Worm (Caenorhabditis elegans) whole organism, young adult: ENCODE data around the gene F56F10.1.

Experiments
- D2030.7 ChIP-seq: fragments of 200-800 bp; sonication (Bioruptor generic); IDR thresholded peaks from 2 replicates; pipeline ENCODE4 v1.3.6; 2022; ENCODE audit warnings: missing genetic modification reagents, missing genetic modification characterization, missing compliant biosample characterization
- F23B12.7 ChIP-seq: sonication (generic microtip); optimal IDR thresholded peaks from 2 replicates; lab custom pipeline; 2017; ENCODE audit warnings: missing genetic modification characterization, mild to moderate bottlenecking, missing compliant biosample characterization, antibody characterized with exemption, moderate library complexity; ENCODE audit not compliant: insufficient read depth
- F33H1.4 ChIP-seq: fragments of 200-800 bp; sonication (Bioruptor generic); IDR thresholded peaks from 2 replicates; pipeline ENCODE4 v1.3.6; 2022; ENCODE audit warnings: missing genetic modification reagents, missing genetic modification characterization, missing compliant biosample characterization
- F49E8.2 ChIP-seq: sonication (generic microtip); optimal IDR thresholded peaks from 3 replicates; lab custom pipeline; 2017; ENCODE audit warnings: missing genetic modification characterization, mild to moderate bottlenecking, missing compliant biosample characterization, antibody characterized with exemption, moderate library complexity; ENCODE audit not compliant: insufficient read depth
- F52B5.7 ChIP-seq: sonication (generic microtip); optimal IDR thresholded peaks from 2 replicates; lab custom pipeline; 2016; ENCODE audit warnings: mild to moderate bottlenecking, missing genetic modification characterization, missing compliant biosample characterization
- F57A8.1 ChIP-seq: fragments of 200-800 bp; sonication (Bioruptor generic); optimal IDR thresholded peaks from 2 replicates; lab custom pipeline; 2018; ENCODE audit warnings: mild to moderate bottlenecking, missing genetic modification characterization, moderate library complexity, missing compliant biosample characterization
- T07F8.4 ChIP-seq: sonication (generic microtip); optimal IDR thresholded peaks from 2 replicates; lab custom pipeline; 2016; ENCODE audit warnings: mild to moderate bottlenecking, missing genetic modification characterization, moderate library complexity, missing compliant biosample characterization
- Y53G8AR.9 ChIP-seq: fragments of 200-800 bp; sonication (Bioruptor generic); conservative IDR thresholded peaks from 2 replicates; pipeline ENCODE4 v1.3.6; 2022; ENCODE audit warnings: missing genetic modification reagents, missing genetic modification characterization, missing compliant biosample characterization
- Y56A3A.18 ChIP-seq: fragments of 200-800 bp; sonication (Bioruptor generic); IDR thresholded peaks from 2 replicates; pipeline ENCODE4 v1.3.6; 2022; ENCODE audit warnings: missing genetic modification reagents, missing genetic modification characterization, missing compliant biosample characterization
- Y67H2A.10 ChIP-seq: fragments of 200-800 bp; sonication (Bioruptor generic); conservative IDR thresholded peaks from 2 replicates; pipeline ENCODE4 v1.3.6; 2022; ENCODE audit warnings: missing genetic modification reagents, missing genetic modification characterization, missing compliant biosample characterization
- athp-1 ChIP-seq: sonication (generic microtip); optimal IDR thresholded peaks from 2 replicates; lab custom pipeline; 2017; ENCODE audit warnings: mild to moderate bottlenecking, missing genetic modification characterization, missing compliant biosample characterization
- attf-5 ChIP-seq: fragments of 200-800 bp; sonication (Bioruptor generic); optimal IDR thresholded peaks from 2 replicates; lab custom pipeline; 2018; ENCODE audit warnings: mild to moderate bottlenecking, missing genetic modification characterization, missing compliant biosample characterization
- attf-6 ChIP-seq: fragments of 200-800 bp; sonication (Bioruptor generic); IDR thresholded peaks from 2 replicates; pipeline ENCODE4 v1.3.6; 2022; ENCODE audit warnings: missing genetic modification reagents, missing genetic modification characterization, missing compliant biosample characterization
- cebp-1 ChIP-seq, 2 experiments: fragments of 200-800 bp in 1 of 2; sonication (Bioruptor generic) in 1 of 2; sonication (generic microtip) in 1 of 2; IDR thresholded peaks in 1 of 2; optimal IDR thresholded peaks in 1 of 2; 2 replicates each; pipeline versions ENCODE4 v1.3.6 to Lab custom; 2017 to 2022; ENCODE audit warnings: missing compliant biosample characterization in 2 of 2, missing genetic modification characterization in 2 of 2, mild to moderate bottlenecking in 1 of 2, missing genetic modification reagents in 1 of 2, moderate library complexity in 1 of 2
- hlh-12 ChIP-seq: sonication (generic microtip); optimal IDR thresholded peaks from 2 replicates; lab custom pipeline; 2016; ENCODE audit warnings: missing genetic modification characterization, missing compliant biosample characterization
- hlh-26 ChIP-seq: fragments of 200-800 bp; sonication (Bioruptor generic); conservative IDR thresholded peaks from 2 replicates; pipeline ENCODE4 v1.3.6; 2022; ENCODE audit warnings: missing genetic modification reagents, missing genetic modification characterization, missing compliant biosample characterization
- hsf-1 ChIP-seq: fragments of 200-800 bp; sonication (Bioruptor generic); IDR thresholded peaks from 2 replicates; pipeline ENCODE4 v1.3.6; 2022; ENCODE audit warnings: missing genetic modification reagents, missing genetic modification characterization, missing compliant biosample characterization
- lag-1 ChIP-seq: fragments of 200-800 bp; sonication (Bioruptor generic); IDR thresholded peaks from 2 replicates; pipeline ENCODE4 v1.3.6; 2022; ENCODE audit warnings: missing genetic modification reagents, missing genetic modification characterization, missing compliant biosample characterization
- let-607 ChIP-seq, 2 experiments: fragments of 200-800 bp in 1 of 2; sonication (Bioruptor generic) in 1 of 2; sonication (generic microtip) in 1 of 2; optimal IDR thresholded peaks; 2 replicates each; lab custom pipeline; 2016 to 2018; ENCODE audit warnings: mild to moderate bottlenecking in 2 of 2, missing compliant biosample characterization in 2 of 2, missing genetic modification characterization in 2 of 2, moderate library complexity in 2 of 2, missing genotype in 1 of 2
- lsy-27 ChIP-seq: sonication (generic microtip); optimal IDR thresholded peaks from 2 replicates; lab custom pipeline; 2017; ENCODE audit warnings: missing genetic modification characterization, mild to moderate bottlenecking, missing compliant biosample characterization, antibody characterized with exemption, missing genotype, borderline replicate concordance; ENCODE audit not compliant: insufficient read depth
- madf-10 ChIP-seq: sonication (generic microtip); optimal IDR thresholded peaks from 2 replicates; lab custom pipeline; 2016; ENCODE audit warnings: mild to moderate bottlenecking, missing genetic modification characterization, missing compliant biosample characterization
- madf-6 ChIP-seq: fragments of 200-800 bp; sonication (Bioruptor generic); IDR thresholded peaks from 2 replicates; pipeline ENCODE4 v1.3.6; 2022; ENCODE audit warnings: missing genetic modification reagents, missing genetic modification characterization, missing compliant biosample characterization
- mcd-1 ChIP-seq: fragments of 200-800 bp; sonication (Bioruptor generic); IDR thresholded peaks from 2 replicates; pipeline ENCODE4 v1.3.6; 2022; ENCODE audit warnings: missing genetic modification reagents, missing genetic modification characterization, missing compliant biosample characterization
- mes-4 ChIP-seq: sonication (generic microtip); optimal IDR thresholded peaks from 2 replicates; lab custom pipeline; 2016; ENCODE audit warnings: missing genotype, missing genetic modification characterization, missing compliant biosample characterization
- mxl-1 ChIP-seq: sonication (generic microtip); optimal IDR thresholded peaks from 2 replicates; lab custom pipeline; 2016; ENCODE audit warnings: missing genetic modification characterization, missing compliant biosample characterization
- nfyb-1 ChIP-seq: fragments of 200-800 bp; sonication (Bioruptor generic); IDR thresholded peaks from 2 replicates; pipeline ENCODE4 v1.3.6; 2022; ENCODE audit warnings: missing genetic modification reagents, missing genetic modification characterization, missing compliant biosample characterization
- nhr-90 ChIP-seq: sonication (generic microtip); optimal IDR thresholded peaks from 2 replicates; lab custom pipeline; 2016; ENCODE audit warnings: missing genotype, mild to moderate bottlenecking, missing genetic modification characterization, missing compliant biosample characterization
- rec-8 ChIP-seq, 2 experiments: sonication (generic microtip); optimal IDR thresholded peaks; 2 replicates each; lab custom pipeline; 2016; ENCODE audit warnings: mild to moderate bottlenecking in 2 of 2, missing genetic modification characterization in 2 of 2, missing genetic modification reagents in 2 of 2, missing genotype in 2 of 2, missing biosample characterization in 1 of 2, missing compliant biosample characterization in 1 of 2, moderate library complexity in 1 of 2
- rpc-1 ChIP-seq, 2 experiments: fragments of 150-350 bp in 1 of 2; sonication (generic microtip) in 1 of 2; optimal IDR thresholded peaks; 2 replicates each; lab custom pipeline; 2014 to 2018; ENCODE audit warnings: missing biosample characterization in 1 of 2, missing genetic modification characterization in 1 of 2, missing genetic modification reagents in 1 of 2, missing genotype in 1 of 2
- snpc-1.3 ChIP-seq: sonication (generic microtip); optimal IDR thresholded peaks from 2 replicates; lab custom pipeline; 2017; ENCODE audit warnings: missing genetic modification characterization, mild to moderate bottlenecking, missing compliant biosample characterization, antibody characterized with exemption, moderate library complexity, missing genotype, missing genetic modification reagents; ENCODE audit not compliant: insufficient read depth
- unc-130 ChIP-seq: sonication (generic microtip); optimal IDR thresholded peaks from 2 replicates; lab custom pipeline; 2016; ENCODE audit warnings: missing genetic modification reagents, missing genetic modification characterization, missing compliant biosample characterization
- ztf-22 ChIP-seq: fragments of 200-800 bp; sonication (Bioruptor generic); optimal IDR thresholded peaks from 2 replicates; lab custom pipeline; 2018; ENCODE audit warnings: mild to moderate bottlenecking, missing genetic modification characterization, moderate library complexity, missing compliant biosample characterization
- ztf-28 ChIP-seq: fragments of 200-800 bp; sonication (Bioruptor generic); IDR thresholded peaks from 2 replicates; pipeline ENCODE4 v1.3.6; 2022; ENCODE audit warnings: missing genetic modification reagents, missing genetic modification characterization, missing compliant biosample characterization

The F56F10.1 gene

DNA sequence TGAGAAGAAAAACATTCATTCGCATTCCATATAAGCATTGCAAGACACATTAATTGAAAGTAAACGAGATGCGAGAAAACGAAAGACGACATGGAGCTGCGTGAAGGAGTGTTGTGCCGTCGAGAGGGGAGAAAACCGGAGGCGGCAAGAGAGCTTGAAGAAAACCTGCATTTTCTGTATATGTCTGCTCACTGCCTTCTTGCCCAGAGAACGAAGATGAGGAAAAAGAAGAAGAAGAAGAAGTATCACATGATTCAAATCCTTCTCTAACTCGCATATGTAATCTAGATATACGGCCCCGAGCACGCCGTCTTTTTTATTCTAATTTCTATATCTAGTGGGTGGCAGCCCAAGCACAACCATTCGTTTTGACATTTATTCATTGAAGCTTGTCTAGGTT lies 37.9 kb downstream of the F56F10.1 start:
- TF ChIP-seq lag-1 (GFP tag; lab: Robert Waterston, UW) (no peak), athp-1 (no peak), mxl-1 (tag; lab: Kevin White, UChicago) (no peak), let-607 (tag; optimal IDR thresholded peaks at IDR 0.05; lab: Kevin White, UChicago) (no peak), hlh-26 (GFP tag; lab: Robert Waterston, UW) (no peak), F23B12.7 (no peak), snpc-1.3 (tag; lab: Kevin White, UChicago) (no peak), cebp-1 (GFP tag; IDR thresholded peaks at IDR 0.05; lab: Robert Waterston, UW) (no peak), cebp-1 (tag; optimal IDR thresholded peaks at IDR 0.05; lab: Kevin White, UChicago) (no peak)

ce11 chrX:912564-912963 lies 40.2 kb downstream of the F56F10.1 start:
- no peak for TF ChIP-seq unc-130 (GFP tag; lab: Kevin White, UChicago)
- TF ChIP-seq mes-4 (tag; lab: Kevin White, UChicago), result no peak
- no peak for TF ChIP-seq F33H1.4 (GFP tag; lab: Robert Waterston, UW)
- no peak for TF ChIP-seq snpc-1.3 (tag; lab: Kevin White, UChicago)
- TF ChIP-seq F52B5.7, result no peak
- TF ChIP-seq attf-5 (GFP tag; lab: Kevin White, UChicago), result no peak
- TF ChIP-seq F49E8.2 (tag; lab: Kevin White, UChicago), result no peak
- TF ChIP-seq madf-6 (GFP tag; lab: Robert Waterston, UW), result no peak
- TF ChIP-seq madf-10, result no peak
- no peak for TF ChIP-seq nfyb-1 (GFP tag; lab: Robert Waterston, UW)
- TF ChIP-seq mcd-1, result no peak
- no peak for TF ChIP-seq nhr-90 (tag; lab: Kevin White, UChicago)
- TF ChIP-seq Y56A3A.18 (GFP tag; lab: Robert Waterston, UW), result no peak
- no peak for TF ChIP-seq ztf-22 (GFP tag; lab: Kevin White, UChicago)
- TF ChIP-seq rpc-1 (optimal IDR thresholded peaks at IDR 0.05; lab: Kevin White, UChicago), result no peak
- no peak for TF ChIP-seq rpc-1 (tag; optimal IDR thresholded peaks at IDR 0.05; lab: Kevin White, UChicago)
- TF ChIP-seq D2030.7, result no peak
- TF ChIP-seq Y53G8AR.9 (GFP tag; lab: Robert Waterston, UW), result no peak
- TF ChIP-seq F57A8.1 (GFP tag; lab: Kevin White, UChicago), result no peak
- no peak for TF ChIP-seq Y67H2A.10 (GFP tag; lab: Robert Waterston, UW)
- TF ChIP-seq, all 124 proteins: peak for 0

- TF ChIP-seq ztf-22 (GFP tag; lab: Kevin White, UChicago), result no peak
- TF ChIP-seq hlh-12 (tag; lab: Kevin White, UChicago), result no peak
- TF ChIP-seq T07F8.4 (tag; lab: Kevin White, UChicago), result no peak
- no peak for TF ChIP-seq ztf-28 (GFP tag; lab: Robert Waterston, UW)
- TF ChIP-seq Y67H2A.10 (GFP tag; lab: Robert Waterston, UW), result no peak
- TF ChIP-seq madf-10, result no peak
- TF ChIP-seq rec-8 (tag; optimal IDR thresholded peaks at IDR 0.05; lab: Kevin White, UChicago), result no peak
- no peak for TF ChIP-seq lsy-27 (tag; lab: Kevin White, UChicago)
- no peak for TF ChIP-seq attf-6 (GFP tag; lab: Robert Waterston, UW)
- no peak for TF ChIP-seq hsf-1 (GFP tag; lab: Robert Waterston, UW)
Measured at ce11 chrX:912990-913389, 40.6 kb downstream of the F56F10.1 start, which contains the start of gene F35H12.6. Gene F35H12.6 (plus strand): TSS chrX:913290.
